Fruit fly (Drosophila melanogaster) whole organism: ENCODE data around the gene CG8003.

ENCODE experiments used
- CG8478 ChIP-seq: fragments of >200 bp; optimal IDR thresholded peaks from 2 replicates; lab custom pipeline; 2018; ENCODE audit warnings: inconsistent platforms
- Dll ChIP-seq: fragments of >200 bp; optimal IDR thresholded peaks from 2 replicates; lab custom pipeline; 2017
- pan ChIP-seq: fragments of >200 bp; optimal IDR thresholded peaks from 2 replicates; lab custom pipeline; 2017
- psq ChIP-seq: fragments of >200 bp; optimal IDR thresholded peaks from 2 replicates; lab custom pipeline; 2017
- usp ChIP-seq: fragments of >200 bp; optimal IDR thresholded peaks from 2 replicates; lab custom pipeline; 2017; ENCODE audit warnings: missing biosample characterization, missing genetic modification characterization, mixed read lengths

DNA sequence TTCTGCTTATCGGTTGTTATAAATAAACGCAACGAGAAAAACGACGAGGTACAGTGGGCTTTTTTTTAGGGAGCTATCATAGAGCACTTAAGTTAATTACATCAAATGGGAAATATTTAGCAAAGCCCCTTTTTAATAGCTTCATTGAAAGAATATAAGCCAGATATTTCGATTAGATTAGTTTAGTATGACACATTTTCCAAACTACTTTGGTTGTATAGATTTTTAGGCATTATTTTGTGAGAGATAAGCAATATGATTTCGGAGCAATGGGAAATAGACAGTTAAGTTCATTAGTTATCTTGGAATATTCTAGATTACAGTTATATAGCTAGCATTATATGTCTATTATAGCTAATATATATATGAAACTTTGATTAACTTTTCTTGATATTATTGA, 18.9 kb downstream of the CG8003 start:
- TF ChIP-seq psq (lab: Kevin White, UChicago) = no peak
- TF ChIP-seq pan (lab: Kevin White, UChicago) = no peak
- no peak for TF ChIP-seq CG8478
- no peak for TF ChIP-seq usp (GFP tag; lab: Kevin White, UChicago)
- TF ChIP-seq Dll = no peak
